Worm (Caenorhabditis elegans) whole organism, L3 larva: ENCODE data around the gene F47B8.10.

Experiments used
- ama-1 ChIP-seq: fragments of 150-350 bp; optimal IDR thresholded peaks from 2 replicates; lab custom pipeline; 2018
- egl-27 ChIP-seq: sonication (generic microtip); optimal IDR thresholded peaks from 4 replicates; lab custom pipeline; 2017; ENCODE audit warnings: missing biosample characterization, missing genetic modification reagents, missing genetic modification characterization
- skn-1 ChIP-seq: fragments of 150-350 bp; optimal IDR thresholded peaks from 2 replicates; lab custom pipeline; 2014; ENCODE audit warnings: missing biosample characterization, missing genetic modification characterization

DNA sequence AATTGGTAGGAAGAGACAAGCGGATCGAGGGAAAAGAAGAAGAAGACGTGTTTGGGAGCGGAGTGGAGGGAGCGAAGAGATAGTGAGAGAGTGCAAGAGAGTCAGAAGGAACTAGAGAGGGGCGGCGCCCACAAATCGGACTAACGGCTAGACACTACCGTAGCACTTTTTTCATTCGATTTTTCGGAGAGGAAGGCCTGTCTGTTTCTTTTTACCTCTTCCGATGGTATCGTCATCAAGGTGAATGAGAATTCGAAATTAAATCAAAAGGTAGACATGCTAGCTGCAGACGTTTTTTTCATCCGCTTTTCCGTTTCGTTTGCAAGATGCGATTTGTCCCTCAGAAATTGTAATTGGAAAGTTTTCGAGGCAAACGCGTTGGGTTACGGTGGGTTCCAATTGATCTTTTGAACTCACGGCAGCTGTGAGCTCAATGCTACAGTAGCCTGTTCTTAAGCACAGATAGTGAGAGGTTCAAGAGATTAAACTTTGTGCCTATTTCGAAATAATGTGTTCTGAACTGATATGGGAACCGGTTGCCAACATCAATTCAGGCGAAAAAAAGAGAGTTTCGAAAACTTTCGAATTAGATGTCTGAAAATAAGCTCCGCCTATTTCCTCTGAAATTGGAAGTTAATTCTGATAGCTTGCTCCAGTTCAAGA, 22.9 kb downstream of the F47B8.10 start:
- peak; percentile 35 for TF ChIP-seq ama-1
- no peak for TF ChIP-seq egl-27 (tag; lab: Kevin White, UChicago)
- no peak for TF ChIP-seq skn-1 (tag; lab: Kevin White, UChicago)
